Worm (Caenorhabditis elegans) whole organism, L4 larva: ENCODE measurements around the gene lido-17.
A peak's percentile ranks its signal among the peaks of the same experiment; 100 is the strongest.

Experiments used
- Y75B8A.6 ChIP-seq: fragments of 200-800 bp; sonication (Bioruptor generic); IDR thresholded peaks from 2 replicates; pipeline ENCODE4 v1.3.6; 2022; ENCODE audit warnings: missing genetic modification reagents, missing genetic modification characterization, missing compliant biosample characterization
- aly-2 ChIP-seq: sonication (generic microtip); optimal IDR thresholded peaks from 2 replicates; lab custom pipeline; 2018; ENCODE audit warnings: missing biosample characterization, missing genetic modification characterization
- arid-1 ChIP-seq: fragments of 200-800 bp; sonication (Bioruptor generic); conservative IDR thresholded peaks from 2 replicates; pipeline ENCODE4 v1.3.6; 2022; ENCODE audit warnings: missing genetic modification reagents, missing genetic modification characterization, missing compliant biosample characterization
- dpl-1 ChIP-seq: fragments of 150-350 bp; optimal IDR thresholded peaks from 2 replicates; lab custom pipeline; 2014; ENCODE audit warnings: missing biosample characterization, missing genetic modification reagents, missing genetic modification characterization
- lin-39 ChIP-seq: fragments of 150-350 bp; optimal IDR thresholded peaks from 2 replicates; lab custom pipeline; 2014; ENCODE audit warnings: missing biosample characterization, missing genetic modification reagents, missing genetic modification characterization
- mep-1 ChIP-seq: fragments of 150-350 bp; sonication (generic microtip); optimal IDR thresholded peaks from 3 replicates; lab custom pipeline; 2014; ENCODE audit warnings: missing biosample characterization, missing genetic modification characterization
- nhr-11 ChIP-seq: fragments of 150-350 bp; optimal IDR thresholded peaks from 2 replicates; lab custom pipeline; 2014; ENCODE audit warnings: missing biosample characterization, missing genetic modification characterization
- pha-4 ChIP-seq, 2 experiments: fragments of 150-350 bp in 1 of 2; fragments of 200-800 bp in 1 of 2; sonication (Bioruptor generic) in 1 of 2; IDR thresholded peaks in 1 of 2; optimal IDR thresholded peaks in 1 of 2; 2 replicates each; pipeline versions ENCODE4 v1.3.6 to Lab custom; 2014 to 2022; ENCODE audit warnings: missing genetic modification characterization in 2 of 2, missing genetic modification reagents in 2 of 2, missing biosample characterization in 1 of 2, missing compliant biosample characterization in 1 of 2
- unc-62 ChIP-seq, 3 experiments: fragments of 150-350 bp in 1 of 3; sonication (generic microtip); optimal IDR thresholded peaks in 2 of 3; peaks in 1 of 3; 1 replicate in 1 of 3; 2 replicates in 2 of 3; lab custom pipeline; 2014 to 2017; ENCODE audit warnings: missing biosample characterization in 3 of 3, missing genetic modification characterization in 3 of 3, missing genetic modification reagents in 3 of 3, missing genotype in 1 of 3
- ztf-11 ChIP-seq: fragments of 150-350 bp; optimal IDR thresholded peaks from 2 replicates; lab custom pipeline; 2014; ENCODE audit warnings: missing biosample characterization, missing genetic modification characterization

- TF ChIP-seq unc-62 (GFP tag; optimal IDR thresholded peaks at IDR 0.05 in 1 of 2; lab: Kevin White, UChicago) (peak in 1 of 2 experiments; percentile 91), unc-62 (tag; optimal IDR thresholded peaks at IDR 0.05; lab: Kevin White, UChicago) (no peak), pha-4 (GFP tag; IDR thresholded peaks at IDR 0.05; lab: Robert Waterston, UW) (no peak), pha-4 (tag; optimal IDR thresholded peaks at IDR 0.05; lab: Kevin White, UChicago) (no peak), dpl-1 (GFP tag; lab: Kevin White, UChicago) (no peak), aly-2 (tag; lab: Kevin White, UChicago) (no peak), lin-39 (tag; lab: Kevin White, UChicago) (no peak), ztf-11 (tag; lab: Kevin White, UChicago) (no peak), nhr-11 (no peak), mep-1 (tag; lab: Kevin White, UChicago) (no peak), arid-1 (GFP tag; lab: Robert Waterston, UW) (no peak), Y75B8A.6 (GFP tag; lab: Robert Waterston, UW) (no peak)
Measured at ce11 chrII:9438853-9439252, 46.2 kb upstream of the lido-17 start.
